Worm (Caenorhabditis elegans) whole organism, late embryonic: ENCODE measurements around the gene dolk-1.
A peak's percentile ranks its signal among the peaks of the same experiment; 100 is the strongest.

Experiments
- C08G9.2 ChIP-seq: sonication (generic microtip); optimal IDR thresholded peaks from 2 replicates; lab custom pipeline; 2016; ENCODE audit warnings: mild to moderate bottlenecking, missing genetic modification characterization, moderate library complexity, missing compliant biosample characterization
- F13H6.1 ChIP-seq: sonication (generic microtip); optimal IDR thresholded peaks from 2 replicates; lab custom pipeline; 2016; ENCODE audit warnings: missing genetic modification characterization, missing compliant biosample characterization
- K09A11.1 ChIP-seq: sonication (generic microtip); optimal IDR thresholded peaks from 2 replicates; lab custom pipeline; 2017; ENCODE audit warnings: antibody characterized with exemption, mild to moderate bottlenecking, missing genetic modification characterization, missing compliant biosample characterization; ENCODE audit not compliant: insufficient read depth
- T23F11.4 ChIP-seq: fragments of 200-800 bp; sonication (Bioruptor generic); optimal IDR thresholded peaks from 2 replicates; lab custom pipeline; 2018; ENCODE audit warnings: mild to moderate bottlenecking, missing genetic modification characterization, missing compliant biosample characterization
- ahr-1 ChIP-seq: sonication (generic microtip); optimal IDR thresholded peaks from 2 replicates; lab custom pipeline; 2016; ENCODE audit warnings: missing genetic modification characterization, missing compliant biosample characterization
- ama-1 ChIP-seq: fragments of 150-350 bp; optimal IDR thresholded peaks from 2 replicates; lab custom pipeline; 2014
- ceh-19 ChIP-seq: fragments of 200-800 bp; sonication (Bioruptor generic); optimal IDR thresholded peaks from 2 replicates; lab custom pipeline; 2018; ENCODE audit warnings: mild to moderate bottlenecking, missing genetic modification characterization, missing compliant biosample characterization
- ceh-2 ChIP-seq: sonication (generic microtip); optimal IDR thresholded peaks from 2 replicates; lab custom pipeline; 2016; ENCODE audit warnings: missing genotype, missing genetic modification characterization, missing compliant biosample characterization
- ceh-22 ChIP-seq: sonication (generic microtip); optimal IDR thresholded peaks from 2 replicates; lab custom pipeline; 2017; ENCODE audit warnings: missing biosample characterization, missing genetic modification characterization
- ceh-31 ChIP-seq: sonication (generic microtip); optimal IDR thresholded peaks from 2 replicates; lab custom pipeline; 2016; ENCODE audit warnings: missing genetic modification characterization, missing compliant biosample characterization
- ceh-34 ChIP-seq: sonication (generic microtip); optimal IDR thresholded peaks from 2 replicates; lab custom pipeline; 2016; ENCODE audit warnings: mild to moderate bottlenecking, missing genetic modification characterization, missing compliant biosample characterization
- ceh-45 ChIP-seq: fragments of 200-800 bp; sonication (Bioruptor generic); IDR thresholded peaks from 2 replicates; pipeline ENCODE4 v1.3.6; 2022; ENCODE audit warnings: missing genetic modification reagents, missing genetic modification characterization, missing compliant biosample characterization
- ceh-6 ChIP-seq: fragments of 200-800 bp; sonication (Bioruptor generic); optimal IDR thresholded peaks from 2 replicates; lab custom pipeline; 2018; ENCODE audit warnings: mild to moderate bottlenecking, missing genetic modification characterization, missing compliant biosample characterization
- che-1 ChIP-seq: sonication (generic microtip); optimal IDR thresholded peaks from 2 replicates; lab custom pipeline; 2016; ENCODE audit warnings: mild to moderate bottlenecking, missing genetic modification characterization, missing compliant biosample characterization
- dmd-4 ChIP-seq: sonication (generic microtip); optimal IDR thresholded peaks from 2 replicates; lab custom pipeline; 2016; ENCODE audit warnings: borderline replicate concordance, missing genetic modification characterization, missing compliant biosample characterization
- eyg-1 ChIP-seq: sonication (generic microtip); optimal IDR thresholded peaks from 2 replicates; lab custom pipeline; 2016; ENCODE audit warnings: missing genotype, missing genetic modification characterization, missing compliant biosample characterization
- fkh-10 ChIP-seq: fragments of 150-350 bp; optimal IDR thresholded peaks from 2 replicates; lab custom pipeline; 2014; ENCODE audit warnings: missing biosample characterization, missing genetic modification reagents, missing genetic modification characterization
- fkh-6 ChIP-seq: sonication (generic microtip); optimal IDR thresholded peaks from 2 replicates; lab custom pipeline; 2016; ENCODE audit warnings: missing genetic modification characterization, missing compliant biosample characterization
- gmeb-2 ChIP-seq: sonication (generic microtip); optimal IDR thresholded peaks from 2 replicates; lab custom pipeline; 2016; ENCODE audit warnings: missing genetic modification characterization, inconsistent platforms, missing compliant biosample characterization
- hlh-30 ChIP-seq: sonication (generic microtip); optimal IDR thresholded peaks from 2 replicates; lab custom pipeline; 2017; ENCODE audit warnings: antibody characterized with exemption, missing genetic modification characterization, missing compliant biosample characterization; ENCODE audit not compliant: insufficient read depth
- hlh-8 ChIP-seq: sonication (generic microtip); optimal IDR thresholded peaks from 2 replicates; lab custom pipeline; 2016; ENCODE audit warnings: missing genotype, missing genetic modification characterization, missing compliant biosample characterization
- nfya-1 ChIP-seq: sonication (generic microtip); optimal IDR thresholded peaks from 2 replicates; lab custom pipeline; 2017; ENCODE audit warnings: missing genetic modification characterization, mild to moderate bottlenecking, missing compliant biosample characterization, antibody characterized with exemption, moderate library complexity
- nhr-11 ChIP-seq: fragments of 150-350 bp; optimal IDR thresholded peaks from 2 replicates; lab custom pipeline; 2014; ENCODE audit warnings: missing biosample characterization, missing genetic modification characterization
- nhr-232 ChIP-seq: sonication (generic microtip); optimal IDR thresholded peaks from 2 replicates; lab custom pipeline; 2016; ENCODE audit warnings: missing genetic modification characterization, missing compliant biosample characterization
- npax-4 ChIP-seq: sonication (generic microtip); optimal IDR thresholded peaks from 2 replicates; lab custom pipeline; 2016; ENCODE audit warnings: missing genetic modification characterization, missing compliant biosample characterization
- pag-3 ChIP-seq: sonication (generic microtip); optimal IDR thresholded peaks from 2 replicates; lab custom pipeline; 2016; ENCODE audit warnings: missing compliant biosample characterization, missing genetic modification characterization, borderline replicate concordance
- pat-9 ChIP-seq: fragments of 200-800 bp; sonication (Bioruptor generic); optimal IDR thresholded peaks from 2 replicates; lab custom pipeline; 2018; ENCODE audit warnings: mild to moderate bottlenecking, missing genetic modification characterization, moderate library complexity, missing compliant biosample characterization
- pax-1 ChIP-seq: fragments of 150-350 bp; optimal IDR thresholded peaks from 2 replicates; lab custom pipeline; 2014; ENCODE audit warnings: missing biosample characterization, missing genetic modification characterization
- pha-2 ChIP-seq: sonication (generic microtip); optimal IDR thresholded peaks from 2 replicates; lab custom pipeline; 2017; ENCODE audit warnings: mild to moderate bottlenecking, missing genetic modification characterization, missing compliant biosample characterization
- pros-1 ChIP-seq: fragments of 150-350 bp; optimal IDR thresholded peaks from 2 replicates; lab custom pipeline; 2014; ENCODE audit warnings: missing biosample characterization, missing genetic modification reagents, missing genetic modification characterization
- sox-4 ChIP-seq: sonication (generic microtip); optimal IDR thresholded peaks from 2 replicates; lab custom pipeline; 2017; ENCODE audit warnings: mild to moderate bottlenecking, missing genetic modification characterization, inconsistent platforms, missing compliant biosample characterization
- tbx-7 ChIP-seq: sonication (generic microtip); optimal IDR thresholded peaks from 2 replicates; lab custom pipeline; 2016; ENCODE audit warnings: missing genotype, missing genetic modification characterization, missing compliant biosample characterization
- unc-3 ChIP-seq, 2 experiments: fragments of 200-800 bp in 1 of 2; sonication (Bioruptor generic) in 1 of 2; sonication (generic microtip) in 1 of 2; conservative IDR thresholded peaks in 1 of 2; optimal IDR thresholded peaks in 1 of 2; 2 replicates each; pipeline versions ENCODE4 v1.3.6 to Lab custom; 2016 to 2022; ENCODE audit warnings: missing compliant biosample characterization in 2 of 2, missing genetic modification characterization in 2 of 2, missing genetic modification reagents in 1 of 2
- unc-42 ChIP-seq: sonication (generic microtip); optimal IDR thresholded peaks from 2 replicates; lab custom pipeline; 2016; ENCODE audit warnings: missing genotype, missing genetic modification characterization, missing compliant biosample characterization
- unc-86 ChIP-seq: sonication (generic microtip); optimal IDR thresholded peaks from 2 replicates; lab custom pipeline; 2016; ENCODE audit warnings: missing genetic modification characterization, missing compliant biosample characterization
- ztf-16 ChIP-seq: sonication (generic microtip); optimal IDR thresholded peaks from 2 replicates; lab custom pipeline; 2017; ENCODE audit warnings: missing genetic modification characterization, missing compliant biosample characterization

Gene dolk-1

ce11 chrIII:11902782-11903181 lies 30.7 kb downstream of the dolk-1 start:
- TF ChIP-seq tbx-7 (tag; lab: Kevin White, UChicago): no peak
- TF ChIP-seq ceh-22 (tag; lab: Kevin White, UChicago): no peak
- TF ChIP-seq npax-4 (tag; lab: Kevin White, UChicago): no peak
- TF ChIP-seq ceh-31: no peak
- TF ChIP-seq hlh-8 (tag; lab: Kevin White, UChicago): no peak
- no peak for TF ChIP-seq nhr-232
- no peak for TF ChIP-seq unc-42 (tag; lab: Kevin White, UChicago)
- TF ChIP-seq pros-1 (tag; lab: Kevin White, UChicago): no peak
- no peak for TF ChIP-seq unc-86 (tag; lab: Kevin White, UChicago)
- TF ChIP-seq pha-2: no peak
- TF ChIP-seq C08G9.2 (tag; lab: Kevin White, UChicago): no peak

- TF ChIP-seq nfya-1 (peak; percentile 60), pat-9 (tag; lab: Kevin White, UChicago) (no peak)
Observed at ce11 chrIII:11900022-11900421, 33.4 kb downstream of the dolk-1 start.

- TF ChIP-seq unc-3 (GFP tag; conservative IDR thresholded peaks at IDR 0.05; lab: Robert Waterston, UW): no peak
- TF ChIP-seq unc-3 (tag; optimal IDR thresholded peaks at IDR 0.05; lab: Kevin White, UChicago): no peak
- no peak for TF ChIP-seq ceh-45 (GFP tag; lab: Robert Waterston, UW)
- no peak for TF ChIP-seq ceh-34 (tag; lab: Kevin White, UChicago)
- no peak for TF ChIP-seq ama-1 (lab: Kevin White, UChicago)
- TF ChIP-seq, all 69 proteins: peak for 0
Observed at ce11 chrIII:11898169-11898568, 35.3 kb downstream of the dolk-1 start, which contains the start of gene tsen-2. tsen-2 (minus strand) TSS chrIII:11898269.

- no peak for TF ChIP-seq dmd-4 (tag; lab: Kevin White, UChicago)
- TF ChIP-seq nfya-1: peak; percentile 51
Observed at ce11 chrIII:11896652-11897051, 36.8 kb downstream of the dolk-1 start.

ce11 chrIII:11895504-11895903 lies 37.9 kb downstream of the dolk-1 start:
- no peak for TF ChIP-seq fkh-6 (tag; lab: Kevin White, UChicago)
- no peak for TF ChIP-seq ceh-2 (tag; lab: Kevin White, UChicago)
- peak; percentile 72 for TF ChIP-seq nfya-1
- no peak for TF ChIP-seq nhr-11
- TF ChIP-seq F13H6.1: no peak
- TF ChIP-seq sox-4: no peak
- no peak for TF ChIP-seq K09A11.1 (tag; lab: Kevin White, UChicago)
- no peak for TF ChIP-seq T23F11.4
- TF ChIP-seq, all 69 proteins: peak for 1

ce11 chrIII:11892939-11893338 lies 40.5 kb downstream of the dolk-1 start, which contains the start of gene Y56A3A.41:
Y56A3A.41 (minus strand) TSS chrIII:11893039.
- no peak for TF ChIP-seq ceh-34 (tag; lab: Kevin White, UChicago)
- TF ChIP-seq ceh-19 (GFP tag; lab: Kevin White, UChicago): no peak
- TF ChIP-seq pag-3: no peak
- TF ChIP-seq che-1 (tag; lab: Kevin White, UChicago): no peak
- no peak for TF ChIP-seq unc-3 (GFP tag; conservative IDR thresholded peaks at IDR 0.05; lab: Robert Waterston, UW)
- TF ChIP-seq unc-3 (tag; optimal IDR thresholded peaks at IDR 0.05; lab: Kevin White, UChicago): no peak
- no peak for TF ChIP-seq ahr-1 (tag; lab: Kevin White, UChicago)
- no peak for TF ChIP-seq ceh-2 (tag; lab: Kevin White, UChicago)
- no peak for TF ChIP-seq npax-4 (tag; lab: Kevin White, UChicago)
- no peak for TF ChIP-seq fkh-10 (GFP tag; lab: Kevin White, UChicago)
- TF ChIP-seq ztf-16 (tag; lab: Kevin White, UChicago): no peak
- no peak for TF ChIP-seq pha-2
- no peak for TF ChIP-seq eyg-1 (tag; lab: Kevin White, UChicago)
- no peak for TF ChIP-seq pax-1 (tag; lab: Kevin White, UChicago)
- no peak for TF ChIP-seq hlh-30 (tag; lab: Kevin White, UChicago)
- no peak for TF ChIP-seq gmeb-2 (tag; lab: Kevin White, UChicago)
- no peak for TF ChIP-seq sox-4
- TF ChIP-seq ceh-6 (GFP tag; lab: Kevin White, UChicago): no peak
